Worm (Caenorhabditis elegans) whole organism, mixed stage, embryonic: ENCODE results near the gene F43E2.6.

Experiments
- lsy-2 ChIP-seq: fragments of 150-350 bp; optimal IDR thresholded peaks from 2 replicates; lab custom pipeline; 2014; ENCODE audit warnings: missing biosample characterization, missing genetic modification characterization
- nhr-12 ChIP-seq: fragments of 150-350 bp; optimal IDR thresholded peaks from 2 replicates; lab custom pipeline; 2014; ENCODE audit warnings: missing biosample characterization, missing genetic modification characterization

ce11 chrII:7396081-7396480 is 27.4 kb upstream of the F43E2.6 start:
- TF ChIP-seq nhr-12 (tag; lab: Kevin White, UChicago) (no peak), lsy-2 (tag; lab: Kevin White, UChicago) (no peak)
